Worm (Caenorhabditis elegans) whole organism, L4 larva: Measurements from ENCODE around the gene dpl-1.

Experiments
- F37D6.2 ChIP-seq: sonication (generic microtip); optimal IDR thresholded peaks from 2 replicates; lab custom pipeline; 2016; ENCODE audit warnings: mild to moderate bottlenecking, missing genetic modification characterization, missing compliant biosample characterization
- F44E2.7 ChIP-seq: fragments of 200-800 bp; sonication (Bioruptor generic); IDR thresholded peaks from 2 replicates; pipeline ENCODE4 v2.1.2; 2022; ENCODE audit warnings: missing genetic modification characterization, missing compliant biosample characterization
- T26A8.4 ChIP-seq: fragments of 200-800 bp; sonication (Bioruptor generic); IDR thresholded peaks from 2 replicates; pipeline ENCODE4 v1.3.6; 2022; ENCODE audit warnings: missing genetic modification characterization, missing compliant biosample characterization
- Y75B8A.6 ChIP-seq: fragments of 200-800 bp; sonication (Bioruptor generic); IDR thresholded peaks from 2 replicates; pipeline ENCODE4 v1.3.6; 2022; ENCODE audit warnings: missing genetic modification reagents, missing genetic modification characterization, missing compliant biosample characterization
- aha-1 ChIP-seq: fragments of 150-350 bp; peaks from one replicate; lab custom pipeline; 2014; ENCODE audit warnings: missing biosample characterization, missing genetic modification characterization
- cey-2 ChIP-seq: sonication (generic microtip); optimal IDR thresholded peaks from 3 replicates; lab custom pipeline; 2017; ENCODE audit warnings: missing genetic modification characterization, mild to moderate bottlenecking, missing compliant biosample characterization, antibody characterized with exemption, borderline replicate concordance; ENCODE audit not compliant: insufficient read depth
- daf-16 ChIP-seq, 3 experiments: sonication (generic microtip); optimal IDR thresholded peaks; 2 replicates each; lab custom pipeline; 2016 to 2017; ENCODE audit warnings: missing genetic modification characterization in 3 of 3, missing genetic modification reagents in 3 of 3, mild to moderate bottlenecking in 2 of 3, missing compliant biosample characterization in 2 of 3, missing biosample characterization in 1 of 3, moderate library complexity in 1 of 3
- dmd-6 ChIP-seq: fragments of 200-800 bp; sonication (Bioruptor generic); IDR thresholded peaks from 2 replicates; pipeline ENCODE4 v1.3.6; 2022; ENCODE audit warnings: missing genetic modification reagents, missing genetic modification characterization, missing compliant biosample characterization
- dmd-9 ChIP-seq: fragments of 200-800 bp; sonication (Bioruptor generic); IDR thresholded peaks from 2 replicates; pipeline ENCODE4 v1.3.6; 2022; ENCODE audit warnings: missing genetic modification reagents, missing genetic modification characterization, missing compliant biosample characterization
- dve-1 ChIP-seq: sonication (generic microtip); optimal IDR thresholded peaks from 2 replicates; lab custom pipeline; 2017; ENCODE audit warnings: antibody characterized with exemption, mild to moderate bottlenecking, missing genetic modification characterization, missing compliant biosample characterization; ENCODE audit not compliant: insufficient read depth
- fos-1 ChIP-seq: fragments of 150-350 bp; optimal IDR thresholded peaks from 2 replicates; lab custom pipeline; 2014; ENCODE audit warnings: missing biosample characterization, missing genetic modification characterization
- hif-1 ChIP-seq, 2 experiments: sonication (generic microtip); optimal IDR thresholded peaks; 2 replicates each; lab custom pipeline; 2016 to 2017; ENCODE audit warnings: missing compliant biosample characterization in 2 of 2, missing genetic modification characterization in 2 of 2, missing genetic modification reagents in 2 of 2, missing genotype in 2 of 2, mild to moderate bottlenecking in 1 of 2
- hlh-11 ChIP-seq: fragments of 200-800 bp; sonication (Bioruptor generic); optimal IDR thresholded peaks from 2 replicates; lab custom pipeline; 2018; ENCODE audit warnings: mild to moderate bottlenecking, missing genetic modification characterization, missing compliant biosample characterization
- hlh-30 ChIP-seq: sonication (generic microtip); optimal IDR thresholded peaks from 2 replicates; lab custom pipeline; 2017; ENCODE audit warnings: antibody characterized with exemption, mild to moderate bottlenecking, missing genetic modification characterization, missing compliant biosample characterization; ENCODE audit not compliant: insufficient read depth
- jun-1 ChIP-seq: fragments of 150-350 bp; optimal IDR thresholded peaks from 2 replicates; lab custom pipeline; 2014; ENCODE audit warnings: missing biosample characterization, missing genetic modification reagents, missing genetic modification characterization
- lin-13 ChIP-seq: fragments of 150-350 bp; optimal IDR thresholded peaks from 2 replicates; lab custom pipeline; 2014; ENCODE audit warnings: missing biosample characterization, missing genetic modification reagents, missing genetic modification characterization
- lin-38 ChIP-seq: fragments of 200-800 bp; sonication (Bioruptor generic); IDR thresholded peaks from 2 replicates; pipeline ENCODE4 v1.3.6; 2022; ENCODE audit warnings: missing genetic modification reagents, missing genetic modification characterization, missing compliant biosample characterization
- lsy-2 ChIP-seq, 2 experiments: fragments of 150-350 bp in 1 of 2; sonication (generic microtip) in 1 of 2; optimal IDR thresholded peaks; 2 replicates each; lab custom pipeline; 2014 to 2017; ENCODE audit warnings: missing biosample characterization in 2 of 2, missing genetic modification characterization in 2 of 2
- madf-9 ChIP-seq: fragments of 200-800 bp; sonication (Bioruptor generic); conservative IDR thresholded peaks from 2 replicates; pipeline ENCODE4 v1.3.6; 2022; ENCODE audit warnings: missing genetic modification reagents, missing genetic modification characterization, missing compliant biosample characterization
- mdl-1 ChIP-seq, 2 experiments: fragments of 150-350 bp in 1 of 2; sonication (generic microtip) in 1 of 2; optimal IDR thresholded peaks; 2 replicates each; lab custom pipeline; 2014 to 2017; ENCODE audit warnings: missing biosample characterization in 2 of 2, missing genetic modification characterization in 2 of 2
- mdt-29 ChIP-seq: fragments of 200-800 bp; sonication (Bioruptor generic); IDR thresholded peaks from 2 replicates; pipeline ENCODE4 v1.3.6; 2022; ENCODE audit warnings: missing genetic modification reagents, missing genetic modification characterization, missing compliant biosample characterization
- mes-2 ChIP-seq: sonication (generic microtip); optimal IDR thresholded peaks from 2 replicates; lab custom pipeline; 2016; ENCODE audit warnings: missing genotype, mild to moderate bottlenecking, missing genetic modification characterization, missing compliant biosample characterization; ENCODE audit not compliant: poor library complexity, severe bottlenecking
- mxl-3 ChIP-seq: fragments of 200-800 bp; sonication (Bioruptor generic); optimal IDR thresholded peaks from 2 replicates; lab custom pipeline; 2018; ENCODE audit warnings: mild to moderate bottlenecking, missing genetic modification characterization, missing compliant biosample characterization
- nhr-10 ChIP-seq: fragments of 150-350 bp; optimal IDR thresholded peaks from 2 replicates; lab custom pipeline; 2014; ENCODE audit warnings: missing biosample characterization, missing genetic modification characterization
- nhr-102 ChIP-seq: sonication (generic microtip); optimal IDR thresholded peaks from 2 replicates; lab custom pipeline; 2016; ENCODE audit warnings: mild to moderate bottlenecking, missing genetic modification characterization, moderate library complexity, missing compliant biosample characterization
- nhr-28 ChIP-seq: fragments of 150-350 bp; optimal IDR thresholded peaks from 2 replicates; lab custom pipeline; 2014; ENCODE audit warnings: missing biosample characterization, missing genetic modification characterization
- nhr-48 ChIP-seq: sonication (generic microtip); optimal IDR thresholded peaks from 2 replicates; lab custom pipeline; 2016; ENCODE audit warnings: mild to moderate bottlenecking, missing genetic modification characterization, missing compliant biosample characterization
- nhr-6 ChIP-seq: fragments of 150-350 bp; optimal IDR thresholded peaks from 2 replicates; lab custom pipeline; 2014; ENCODE audit warnings: missing biosample characterization, missing genetic modification characterization
- nhr-76 ChIP-seq: fragments of 150-350 bp; optimal IDR thresholded peaks from 2 replicates; lab custom pipeline; 2014; ENCODE audit warnings: missing biosample characterization, missing genetic modification characterization
- php-3 ChIP-seq: fragments of 200-800 bp; sonication (Bioruptor generic); IDR thresholded peaks from 2 replicates; pipeline ENCODE4 v1.3.6; 2022; ENCODE audit warnings: missing genetic modification reagents, missing genetic modification characterization, missing compliant biosample characterization
- set-16 ChIP-seq: fragments of 200-800 bp; sonication (Bioruptor generic); IDR thresholded peaks from 2 replicates; pipeline ENCODE4 v1.3.6; 2022; ENCODE audit warnings: missing genetic modification reagents, missing genetic modification characterization, missing compliant biosample characterization
- snpc-1.2 ChIP-seq: fragments of 200-800 bp; sonication (Bioruptor generic); IDR thresholded peaks from 2 replicates; pipeline ENCODE4 v1.3.6; 2022; ENCODE audit warnings: missing genetic modification reagents, missing genetic modification characterization, missing compliant biosample characterization
- snpc-4 ChIP-seq: fragments of 150-350 bp; optimal IDR thresholded peaks from 2 replicates; lab custom pipeline; 2014; ENCODE audit warnings: missing biosample characterization, missing genetic modification characterization
- tag-97 ChIP-seq: fragments of 200-800 bp; sonication (Bioruptor generic); IDR thresholded peaks from 2 replicates; pipeline ENCODE4 v1.3.6; 2022; ENCODE audit warnings: missing genetic modification characterization, missing compliant biosample characterization
- tra-1 ChIP-seq: fragments of 200-800 bp; sonication (Bioruptor generic); IDR thresholded peaks from 2 replicates; pipeline ENCODE4 v1.3.6; 2022; ENCODE audit warnings: missing genetic modification reagents, missing genetic modification characterization, missing compliant biosample characterization
- unc-62 ChIP-seq, 3 experiments: fragments of 150-350 bp in 1 of 3; sonication (generic microtip); optimal IDR thresholded peaks in 2 of 3; peaks in 1 of 3; 1 replicate in 1 of 3; 2 replicates in 2 of 3; lab custom pipeline; 2014 to 2017; ENCODE audit warnings: missing biosample characterization in 3 of 3, missing genetic modification characterization in 3 of 3, missing genetic modification reagents in 3 of 3, missing genotype in 1 of 3
- ztf-11 ChIP-seq: fragments of 150-350 bp; optimal IDR thresholded peaks from 2 replicates; lab custom pipeline; 2014; ENCODE audit warnings: missing biosample characterization, missing genetic modification characterization
- ztf-7 ChIP-seq: fragments of 150-350 bp; optimal IDR thresholded peaks from 2 replicates; lab custom pipeline; 2014; ENCODE audit warnings: missing biosample characterization, missing genetic modification characterization

dpl-1 gene

ce11 chrII:9160197-9160806 is 9.4 kb upstream of the dpl-1 start:
- TF ChIP-seq nhr-6 (tag; lab: Kevin White, UChicago) (peak; percentile 15), unc-62 (GFP tag; optimal IDR thresholded peaks at IDR 0.05 in 1 of 2; lab: Kevin White, UChicago) (peak in 1 of 2 experiments; percentile 62), unc-62 (tag; optimal IDR thresholded peaks at IDR 0.05; lab: Kevin White, UChicago) (no peak), F44E2.7 (GFP tag; lab: Robert Waterston, UW) (no peak), jun-1 (no peak), aha-1 (peak; percentile 100), lin-38 (GFP tag; lab: Robert Waterston, UW) (no peak), mes-2 (tag; lab: Kevin White, UChicago) (peak; percentile 2), nhr-76 (tag; lab: Kevin White, UChicago) (peak; percentile 35), tra-1 (GFP tag; lab: Robert Waterston, UW) (peak; percentile 54; the same call in 1 of the 2 replicates), nhr-10 (tag; lab: Kevin White, UChicago) (no peak), dmd-9 (GFP tag; lab: Robert Waterston, UW) (no peak), daf-16 (GFP tag; optimal IDR thresholded peaks at IDR 0.05; lab: Kevin White, UChicago) (no peak), daf-16 (tag; optimal IDR thresholded peaks at IDR 0.05; lab: Kevin White, UChicago) (peak; percentile 43), cey-2 (tag; lab: Kevin White, UChicago) (peak; percentile 20), nhr-102 (tag; lab: Kevin White, UChicago) (peak; percentile 27), dve-1 (tag; lab: Kevin White, UChicago) (peak; percentile 77), mdl-1 (tag; optimal IDR thresholded peaks at IDR 0.05; lab: Kevin White, UChicago) (peak in 1 of 2 experiments; percentile 79), nhr-28 (tag; lab: Kevin White, UChicago) (peak; percentile 84), madf-9 (GFP tag; lab: Robert Waterston, UW) (no peak), ztf-7 (tag; lab: Kevin White, UChicago) (no peak), hlh-30 (tag; lab: Kevin White, UChicago) (peak; percentile 75), fos-1 (tag; lab: Kevin White, UChicago) (no peak), Y75B8A.6 (GFP tag; lab: Robert Waterston, UW) (no peak), lsy-2 (tag; optimal IDR thresholded peaks at IDR 0.05; lab: Kevin White, UChicago) (peak in 1 of 2 experiments; percentile 34), F37D6.2 (tag; lab: Kevin White, UChicago) (no peak), hlh-11 (tag; lab: Kevin White, UChicago) (peak; percentile 81), hif-1 (tag; optimal IDR thresholded peaks at IDR 0.05; lab: Kevin White, UChicago) (peak; percentile 99), php-3 (GFP tag; lab: Robert Waterston, UW) (0 out of 2 replicates have a peak, but pooled peaks have one; percentile 29), dmd-6 (peak; percentile 89), ztf-11 (tag; lab: Kevin White, UChicago) (no peak), snpc-4 (no peak), mxl-3 (GFP tag; lab: Kevin White, UChicago) (peak; percentile 83), nhr-48 (peak; percentile 92)

ce11 chrII:9161023-9161422 is 8.7 kb upstream of the dpl-1 start, which contains the start of gene rhy-1:
rhy-1 (plus strand) TSS chrII:9161379.
- peak; percentile 15 for TF ChIP-seq nhr-48
- no peak for TF ChIP-seq nhr-28 (tag; lab: Kevin White, UChicago)
- TF ChIP-seq lin-13 (GFP tag; lab: Kevin White, UChicago) = no peak
- TF ChIP-seq aha-1 = peak; percentile 84
- TF ChIP-seq dmd-6 = peak; percentile 42

ce11 chrII:9163348-9163747 is 6.4 kb upstream of the dpl-1 start:
- TF ChIP-seq snpc-1.2 (GFP tag; lab: Robert Waterston, UW) (no peak), mdt-29 (GFP tag; lab: Robert Waterston, UW) (no peak), set-16 (no peak), hlh-11 (tag; lab: Kevin White, UChicago) (no peak), nhr-48 (no peak), lin-38 (GFP tag; lab: Robert Waterston, UW) (0 out of 2 replicates have a peak, but pooled peaks have one; percentile 8), hif-1 (tag; optimal IDR thresholded peaks at IDR 0.05; lab: Kevin White, UChicago) (peak in 1 of 2 experiments; percentile 38), T26A8.4 (GFP tag; lab: Robert Waterston, UW) (no peak; the same call in 1 of the 2 replicates), ztf-11 (tag; lab: Kevin White, UChicago) (no peak), tag-97 (GFP tag; lab: Robert Waterston, UW) (no peak)
